Worm (Caenorhabditis elegans): ENCODE measurements around the gene dpy-27.

- TF ChIP-seq pqm-1 (tag; optimal IDR thresholded peaks at IDR 0.05) (peak; percentile 11), nhr-28 (tag; optimal IDR thresholded peaks at IDR 0.05) (peak; percentile 57), snpc-4 (tag; optimal IDR thresholded peaks at IDR 0.05) (no peak), tra-1 (GFP tag; IDR thresholded peaks at IDR 0.05) (no peak), zag-1 (tag; optimal IDR thresholded peaks at IDR 0.05) (no peak), nhr-11 (tag; optimal IDR thresholded peaks at IDR 0.05) (peak; percentile 56)
Observed at ce11 chrIII:3786427-3786935, 33.0 kb downstream of the dpy-27 start, which contains the start of gene acy-3.
